Worm (Caenorhabditis elegans) whole organism, L2 larva: Measurements from ENCODE around the gene poml-1.

Experiments used
- C34F6.9 ChIP-seq: fragments of 150-350 bp; optimal IDR thresholded peaks from 2 replicates; lab custom pipeline; 2014; ENCODE audit warnings: missing biosample characterization, missing genetic modification characterization
- F13H6.1 ChIP-seq: sonication (generic microtip); optimal IDR thresholded peaks from 2 replicates; lab custom pipeline; 2016; ENCODE audit warnings: missing genetic modification characterization, missing compliant biosample characterization
- R02D3.7 ChIP-seq: fragments of 150-350 bp; optimal IDR thresholded peaks from 2 replicates; lab custom pipeline; 2014; ENCODE audit warnings: missing biosample characterization, missing genetic modification characterization
- Y55F3AM.14 ChIP-seq: fragments of 200-800 bp; sonication (Bioruptor generic); optimal IDR thresholded peaks from 2 replicates; lab custom pipeline; 2018; ENCODE audit warnings: mild to moderate bottlenecking, missing genetic modification characterization, missing compliant biosample characterization
- ZK546.5 ChIP-seq: sonication (generic microtip); optimal IDR thresholded peaks from 2 replicates; lab custom pipeline; 2017; ENCODE audit warnings: missing biosample characterization, missing genetic modification characterization
- alr-1 ChIP-seq: fragments of 150-350 bp; optimal IDR thresholded peaks from 2 replicates; lab custom pipeline; 2014; ENCODE audit warnings: missing biosample characterization, missing genetic modification characterization
- aly-2 ChIP-seq: fragments of 150-350 bp; optimal IDR thresholded peaks from 2 replicates; lab custom pipeline; 2014; ENCODE audit warnings: missing biosample characterization, missing genetic modification characterization
- ama-1 ChIP-seq: fragments of 150-350 bp; optimal IDR thresholded peaks from 2 replicates; lab custom pipeline; 2018; ENCODE audit warnings: inconsistent platforms
- blmp-1 ChIP-seq: sonication (generic microtip); optimal IDR thresholded peaks from 2 replicates; lab custom pipeline; 2017; ENCODE audit warnings: missing genetic modification characterization, mild to moderate bottlenecking, missing compliant biosample characterization, antibody characterized with exemption, moderate library complexity; ENCODE audit not compliant: insufficient read depth
- ceh-16 ChIP-seq: fragments of 150-350 bp; optimal IDR thresholded peaks from 2 replicates; lab custom pipeline; 2014; ENCODE audit warnings: missing biosample characterization, missing genetic modification characterization
- ceh-82 ChIP-seq: fragments of 150-350 bp; optimal IDR thresholded peaks from 2 replicates; lab custom pipeline; 2014; ENCODE audit warnings: missing biosample characterization, missing genetic modification characterization
- crh-2 ChIP-seq: sonication (generic microtip); optimal IDR thresholded peaks from 2 replicates; lab custom pipeline; 2017; ENCODE audit warnings: missing biosample characterization, missing genetic modification characterization
- dmd-4 ChIP-seq: sonication (generic microtip); optimal IDR thresholded peaks from 2 replicates; lab custom pipeline; 2017; ENCODE audit warnings: missing biosample characterization, missing genetic modification characterization
- egl-27 ChIP-seq: sonication (generic microtip); optimal IDR thresholded peaks from 3 replicates; lab custom pipeline; 2017; ENCODE audit warnings: missing biosample characterization, missing genetic modification reagents, missing genetic modification characterization
- elt-1 ChIP-seq: fragments of 150-350 bp; optimal IDR thresholded peaks from 2 replicates; lab custom pipeline; 2014; ENCODE audit warnings: missing biosample characterization, missing genetic modification characterization
- elt-3 ChIP-seq: sonication (generic microtip); optimal IDR thresholded peaks from 2 replicates; lab custom pipeline; 2017; ENCODE audit warnings: missing biosample characterization, missing genetic modification characterization
- fos-1 ChIP-seq: fragments of 150-350 bp; optimal IDR thresholded peaks from 2 replicates; lab custom pipeline; 2014; ENCODE audit warnings: missing biosample characterization, missing genetic modification characterization
- gmeb-1 ChIP-seq: fragments of 150-350 bp; optimal IDR thresholded peaks from 2 replicates; lab custom pipeline; 2014; ENCODE audit warnings: missing biosample characterization, missing genetic modification characterization
- lin-11 ChIP-seq: fragments of 150-350 bp; sonication (generic microtip); optimal IDR thresholded peaks from 2 replicates; lab custom pipeline; 2014; ENCODE audit warnings: missing biosample characterization, missing genetic modification characterization, inconsistent platforms, mixed read lengths
- lin-13 ChIP-seq: fragments of 150-350 bp; optimal IDR thresholded peaks from 2 replicates; lab custom pipeline; 2014; ENCODE audit warnings: missing biosample characterization, missing genetic modification reagents, missing genetic modification characterization
- lin-39 ChIP-seq: fragments of 150-350 bp; optimal IDR thresholded peaks from 2 replicates; lab custom pipeline; 2014; ENCODE audit warnings: missing biosample characterization, missing genetic modification reagents, missing genetic modification characterization
- lsy-2 ChIP-seq, 2 experiments: fragments of 150-350 bp in 1 of 2; sonication (generic microtip) in 1 of 2; optimal IDR thresholded peaks; 2 replicates each; lab custom pipeline; 2014 to 2017; ENCODE audit warnings: missing biosample characterization in 2 of 2, missing genetic modification characterization in 2 of 2
- mab-5 ChIP-seq: fragments of 150-350 bp; optimal IDR thresholded peaks from 2 replicates; lab custom pipeline; 2014; ENCODE audit warnings: missing biosample characterization, missing genetic modification characterization
- mbf-1 ChIP-seq: sonication (generic microtip); optimal IDR thresholded peaks from 2 replicates; lab custom pipeline; 2017; ENCODE audit warnings: missing biosample characterization, missing genetic modification characterization
- mdl-1 ChIP-seq, 2 experiments: fragments of 150-350 bp in 1 of 2; sonication (generic microtip) in 1 of 2; optimal IDR thresholded peaks; 2 replicates each; lab custom pipeline; 2017; ENCODE audit warnings: missing biosample characterization in 2 of 2, missing genetic modification characterization in 2 of 2
- nhr-10 ChIP-seq: sonication (generic microtip); optimal IDR thresholded peaks from 2 replicates; lab custom pipeline; 2017; ENCODE audit warnings: missing biosample characterization, missing genetic modification characterization
- nhr-11 ChIP-seq: fragments of 150-350 bp; optimal IDR thresholded peaks from 2 replicates; lab custom pipeline; 2014; ENCODE audit warnings: missing biosample characterization, missing genetic modification characterization
- nhr-12 ChIP-seq: fragments of 150-350 bp; optimal IDR thresholded peaks from 2 replicates; lab custom pipeline; 2014; ENCODE audit warnings: missing biosample characterization, missing genetic modification characterization
- nhr-129 ChIP-seq: fragments of 150-350 bp; optimal IDR thresholded peaks from 2 replicates; lab custom pipeline; 2014; ENCODE audit warnings: missing biosample characterization, missing genetic modification characterization
- nhr-21 ChIP-seq: fragments of 150-350 bp; optimal IDR thresholded peaks from 2 replicates; lab custom pipeline; 2014; ENCODE audit warnings: missing biosample characterization, missing genetic modification characterization
- nhr-23 ChIP-seq: fragments of 150-350 bp; optimal IDR thresholded peaks from 2 replicates; lab custom pipeline; 2014; ENCODE audit warnings: missing biosample characterization, missing genetic modification reagents, missing genetic modification characterization
- nhr-237 ChIP-seq: fragments of 150-350 bp; optimal IDR thresholded peaks from 2 replicates; lab custom pipeline; 2014; ENCODE audit warnings: missing biosample characterization, missing genetic modification characterization
- nhr-25 ChIP-seq: fragments of 150-350 bp; sonication (generic microtip); optimal IDR thresholded peaks from 3 replicates; lab custom pipeline; 2014; ENCODE audit warnings: missing biosample characterization, missing genetic modification characterization
- nhr-6 ChIP-seq: fragments of 150-350 bp; optimal IDR thresholded peaks from 2 replicates; lab custom pipeline; 2014; ENCODE audit warnings: missing biosample characterization, missing genetic modification characterization
- nhr-77 ChIP-seq: fragments of 150-350 bp; optimal IDR thresholded peaks from 2 replicates; lab custom pipeline; 2014; ENCODE audit warnings: missing biosample characterization, missing genetic modification characterization
- peb-1 ChIP-seq: fragments of 150-350 bp; optimal IDR thresholded peaks from 2 replicates; lab custom pipeline; 2014; ENCODE audit warnings: missing biosample characterization, missing genetic modification characterization
- sem-4 ChIP-seq: fragments of 150-350 bp; optimal IDR thresholded peaks from 2 replicates; lab custom pipeline; 2014; ENCODE audit warnings: missing biosample characterization, missing genetic modification reagents, missing genetic modification characterization
- skn-1 ChIP-seq: sonication (generic microtip); optimal IDR thresholded peaks from 2 replicates; lab custom pipeline; 2017; ENCODE audit warnings: missing biosample characterization, missing genetic modification characterization
- sma-3 ChIP-seq: sonication (generic microtip); optimal IDR thresholded peaks from 2 replicates; lab custom pipeline; 2016; ENCODE audit warnings: missing genetic modification reagents, missing genetic modification characterization, missing compliant biosample characterization
- sma-9 ChIP-seq, 2 experiments: fragments of 150-350 bp in 1 of 2; sonication (generic microtip) in 1 of 2; optimal IDR thresholded peaks; 2 replicates each; lab custom pipeline; 2014 to 2016; ENCODE audit warnings: missing genetic modification characterization in 2 of 2, mild to moderate bottlenecking in 1 of 2, missing biosample characterization in 1 of 2, missing compliant biosample characterization in 1 of 2, missing genetic modification reagents in 1 of 2, moderate library complexity in 1 of 2
- snpc-4 ChIP-seq: fragments of 150-350 bp; optimal IDR thresholded peaks from 2 replicates; lab custom pipeline; 2014; ENCODE audit warnings: missing biosample characterization, missing genetic modification characterization
- unc-39 ChIP-seq: fragments of 150-350 bp; optimal IDR thresholded peaks from 2 replicates; lab custom pipeline; 2014; ENCODE audit warnings: missing biosample characterization, missing genetic modification characterization
- unc-55 ChIP-seq: fragments of 150-350 bp; sonication (generic microtip); optimal IDR thresholded peaks from 3 replicates; lab custom pipeline; 2014; ENCODE audit warnings: missing biosample characterization, missing genetic modification reagents, missing genetic modification characterization
- unc-62 ChIP-seq: fragments of 150-350 bp; optimal IDR thresholded peaks from 2 replicates; lab custom pipeline; 2014; ENCODE audit warnings: missing biosample characterization, missing genetic modification reagents, missing genetic modification characterization
- zag-1 ChIP-seq: fragments of 150-350 bp; optimal IDR thresholded peaks from 2 replicates; lab custom pipeline; 2014; ENCODE audit warnings: missing biosample characterization, missing genetic modification characterization
- ztf-1 ChIP-seq: fragments of 200-800 bp; sonication (Bioruptor generic); conservative IDR thresholded peaks from 2 replicates; pipeline ENCODE4 v1.3.6; 2022; ENCODE audit warnings: missing genetic modification characterization, missing compliant biosample characterization
- ztf-11 ChIP-seq: sonication (generic microtip); optimal IDR thresholded peaks from 2 replicates; lab custom pipeline; 2017; ENCODE audit warnings: missing biosample characterization, missing genetic modification characterization
- ztf-4 ChIP-seq: fragments of 150-350 bp; optimal IDR thresholded peaks from 2 replicates; lab custom pipeline; 2014; ENCODE audit warnings: missing biosample characterization, missing genetic modification characterization

poml-1 gene

DNA sequence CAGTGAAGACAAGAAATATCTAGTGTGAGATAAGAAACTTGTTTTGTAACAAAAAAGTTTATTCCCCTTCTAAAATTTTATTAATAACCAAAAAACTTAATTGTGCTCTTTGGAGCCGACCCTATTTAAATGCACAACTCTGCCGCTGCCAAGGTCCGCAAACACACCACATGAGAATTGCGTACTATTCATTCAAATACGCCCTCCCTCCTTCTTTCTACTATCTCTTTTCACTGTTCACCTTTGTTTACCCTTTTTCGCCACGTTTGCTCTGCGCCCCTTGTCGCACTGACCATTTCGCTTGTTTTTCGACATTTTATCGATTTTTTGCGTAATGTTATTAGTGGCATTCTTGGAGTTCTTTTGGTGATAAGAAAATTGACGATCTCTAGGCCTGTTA, 53.1 kb downstream of the poml-1 start:
- no peak for TF ChIP-seq unc-62 (GFP tag; lab: Kevin White, UChicago)
- TF ChIP-seq nhr-12 (tag; lab: Kevin White, UChicago), result no peak
- TF ChIP-seq nhr-6, result no peak
- TF ChIP-seq mab-5 (tag; lab: Kevin White, UChicago), result no peak
- peak; percentile 73 for TF ChIP-seq nhr-129 (tag; lab: Kevin White, UChicago)
- no peak for TF ChIP-seq nhr-21 (tag; lab: Kevin White, UChicago)
- no peak for TF ChIP-seq nhr-25 (tag; lab: Kevin White, UChicago)
- no peak for TF ChIP-seq nhr-23 (tag; lab: Kevin White, UChicago)
- no peak for TF ChIP-seq blmp-1 (tag; lab: Kevin White, UChicago)
- no peak for TF ChIP-seq alr-1 (tag; lab: Kevin White, UChicago)
- TF ChIP-seq zag-1 (tag; lab: Kevin White, UChicago), result no peak
- peak in 1 of 2 experiments; percentile 43 for TF ChIP-seq lsy-2 (tag; optimal IDR thresholded peaks at IDR 0.05; lab: Kevin White, UChicago)
- no peak for TF ChIP-seq nhr-11 (tag; lab: Kevin White, UChicago)
- no peak for TF ChIP-seq ztf-1
- TF ChIP-seq fos-1 (tag; lab: Kevin White, UChicago), result peak; percentile 54
- no peak for TF ChIP-seq ZK546.5
- no peak for TF ChIP-seq nhr-237
- no peak for TF ChIP-seq lin-39 (tag; lab: Kevin White, UChicago)
- TF ChIP-seq sma-3, result no peak
- TF ChIP-seq unc-55 (GFP tag; lab: Kevin White, UChicago), result peak; percentile 35
- no peak for TF ChIP-seq ztf-4 (tag; lab: Kevin White, UChicago)
- TF ChIP-seq aly-2 (tag; lab: Kevin White, UChicago), result no peak
- no peak for TF ChIP-seq elt-3
- TF ChIP-seq snpc-4 (tag; lab: Kevin White, UChicago), result no peak
- TF ChIP-seq elt-1 (tag; lab: Kevin White, UChicago), result no peak
- peak; percentile 43 for TF ChIP-seq C34F6.9 (tag; lab: Kevin White, UChicago)
- no peak for TF ChIP-seq skn-1 (tag; lab: Kevin White, UChicago)
- TF ChIP-seq mbf-1 (tag; lab: Kevin White, UChicago), result no peak
- TF ChIP-seq lin-11, result no peak
- no peak for TF ChIP-seq nhr-77 (tag; lab: Kevin White, UChicago)
- no peak for TF ChIP-seq R02D3.7
- no peak for TF ChIP-seq Y55F3AM.14 (GFP tag; lab: Kevin White, UChicago)
- no peak for TF ChIP-seq ceh-16 (tag; lab: Kevin White, UChicago)
- TF ChIP-seq unc-39 (tag; lab: Kevin White, UChicago), result no peak
- no peak for TF ChIP-seq dmd-4
- TF ChIP-seq sma-9 (GFP tag; optimal IDR thresholded peaks at IDR 0.05; lab: Kevin White, UChicago), result peak; percentile 42
- TF ChIP-seq sma-9 (tag; optimal IDR thresholded peaks at IDR 0.05; lab: Kevin White, UChicago), result no peak
- TF ChIP-seq lin-13 (GFP tag; lab: Kevin White, UChicago), result peak; percentile 33
- TF ChIP-seq sem-4 (tag; lab: Kevin White, UChicago), result no peak
- TF ChIP-seq mdl-1 (tag; optimal IDR thresholded peaks at IDR 0.05; lab: Kevin White, UChicago), result no peak
- TF ChIP-seq F13H6.1 (tag; lab: Kevin White, UChicago), result peak; percentile 45
- TF ChIP-seq ama-1 (lab: Kevin White, UChicago), result no peak
- TF ChIP-seq ztf-11 (tag; lab: Kevin White, UChicago), result no peak
- TF ChIP-seq ceh-82 (tag; lab: Kevin White, UChicago), result no peak
- TF ChIP-seq peb-1 (tag; lab: Kevin White, UChicago), result no peak
- no peak for TF ChIP-seq egl-27
- no peak for TF ChIP-seq nhr-10 (tag; lab: Kevin White, UChicago)
- peak; percentile 45 for TF ChIP-seq gmeb-1 (tag; lab: Kevin White, UChicago)
- TF ChIP-seq crh-2 (tag; lab: Kevin White, UChicago), result peak; percentile 73
